Worm (Caenorhabditis elegans): ENCODE data around the gene JC8.7.

The JC8.7 gene

DNA sequence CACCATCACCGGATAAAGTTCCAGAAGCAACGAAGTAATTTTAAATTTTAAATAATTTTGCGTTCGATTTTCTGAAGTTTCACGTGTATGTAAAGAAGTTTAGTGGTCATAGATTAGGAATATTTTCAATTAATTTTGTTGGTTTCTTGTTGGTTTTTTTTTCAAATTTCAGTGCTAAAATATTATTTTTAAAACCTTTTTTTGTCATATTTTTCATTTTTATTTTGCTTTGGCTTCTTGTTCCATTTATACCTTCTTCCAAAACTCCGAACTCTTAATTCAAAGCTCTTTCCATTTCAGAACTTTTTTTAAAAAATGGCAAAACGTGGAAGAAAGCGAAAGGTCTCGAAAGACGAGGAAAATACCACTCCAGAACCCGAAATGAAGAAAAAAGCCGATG lies at the start of gene JC8.7:
TSS of gene JC8.7 (plus strand) at position 301 of the 400 bp plus-strand sequence.
- TF ChIP-seq egl-44 (GFP tag; IDR thresholded peaks at IDR 0.05), result no peak
- no peak for TF ChIP-seq Y53F4B.3 (GFP tag; IDR thresholded peaks at IDR 0.05)
- no peak for TF ChIP-seq C06A6.2 (GFP tag; conservative IDR thresholded peaks at IDR 0.05)
- TF ChIP-seq madf-6 (GFP tag; IDR thresholded peaks at IDR 0.05), result no peak
- no peak for TF ChIP-seq D2030.7 (GFP tag; IDR thresholded peaks at IDR 0.05)
- TF ChIP-seq F33H1.4 (GFP tag; IDR thresholded peaks at IDR 0.05), result no peak
- no peak for TF ChIP-seq Y53G8AR.9 (GFP tag; conservative IDR thresholded peaks at IDR 0.05)
- no peak for TF ChIP-seq lag-1 (GFP tag; IDR thresholded peaks at IDR 0.05)
- no peak for TF ChIP-seq F57C9.4 (tag; optimal IDR thresholded peaks at IDR 0.05)
- TF ChIP-seq rec-8 (tag; optimal IDR thresholded peaks at IDR 0.05), result no peak

DNA sequence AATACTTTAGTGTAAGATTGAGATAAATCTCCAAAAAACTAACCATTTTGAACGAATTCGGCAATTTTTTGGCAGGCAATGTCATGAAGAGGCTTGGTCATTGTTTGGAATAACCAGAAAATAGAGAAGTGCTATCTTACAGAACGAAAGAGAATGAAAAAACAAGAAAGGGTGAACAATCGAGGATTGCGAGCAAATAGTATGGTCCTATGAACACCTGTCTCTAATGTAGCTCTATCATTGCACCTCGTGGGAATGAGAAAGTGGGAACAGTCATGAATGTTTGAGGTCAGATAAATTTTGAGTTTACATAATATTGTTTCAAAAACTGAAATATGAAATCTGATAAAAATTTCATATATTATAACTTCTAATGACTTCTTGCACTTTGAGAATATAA lies 49.8 kb upstream of the JC8.7 start, which contains the start of gene C48D1.1:
TSS of gene C48D1.1 (minus strand) at position 101 of the 400 bp plus-strand sequence.
- no peak for TF ChIP-seq F10E7.11 (tag; optimal IDR thresholded peaks at IDR 0.05)
- no peak for TF ChIP-seq B0261.1 (tag; optimal IDR thresholded peaks at IDR 0.05)
- TF ChIP-seq ztf-6 (GFP tag; IDR thresholded peaks at IDR 0.05), result no peak
- TF ChIP-seq egrh-3 (GFP tag; IDR thresholded peaks at IDR 0.05), result no peak
- no peak for TF ChIP-seq madf-8 (GFP tag; conservative IDR thresholded peaks at IDR 0.05)
- no peak for TF ChIP-seq nhr-80 (tag; optimal IDR thresholded peaks at IDR 0.05)
- TF ChIP-seq hlh-12 (tag; optimal IDR thresholded peaks at IDR 0.05), result no peak
- no peak for TF ChIP-seq F39B2.1 (GFP tag; IDR thresholded peaks at IDR 0.05)
- no peak for TF ChIP-seq F57C9.4 (tag; optimal IDR thresholded peaks at IDR 0.05)
- no peak for TF ChIP-seq ztf-3 (GFP tag; optimal IDR thresholded peaks at IDR 0.05)
- no peak for TF ChIP-seq attf-5 (GFP tag; optimal IDR thresholded peaks at IDR 0.05)
- no peak for TF ChIP-seq ama-1 (optimal IDR thresholded peaks at IDR 0.05)
- TF ChIP-seq ama-1 (GFP tag; optimal IDR thresholded peaks at IDR 0.05), result no peak
- TF ChIP-seq hmg-1.2 (GFP tag; IDR thresholded peaks at IDR 0.05), result no peak
- TF ChIP-seq lin-35 (GFP tag; optimal IDR thresholded peaks at IDR 0.05), result no peak
- no peak for TF ChIP-seq die-1 (tag; optimal IDR thresholded peaks at IDR 0.05)

DNA sequence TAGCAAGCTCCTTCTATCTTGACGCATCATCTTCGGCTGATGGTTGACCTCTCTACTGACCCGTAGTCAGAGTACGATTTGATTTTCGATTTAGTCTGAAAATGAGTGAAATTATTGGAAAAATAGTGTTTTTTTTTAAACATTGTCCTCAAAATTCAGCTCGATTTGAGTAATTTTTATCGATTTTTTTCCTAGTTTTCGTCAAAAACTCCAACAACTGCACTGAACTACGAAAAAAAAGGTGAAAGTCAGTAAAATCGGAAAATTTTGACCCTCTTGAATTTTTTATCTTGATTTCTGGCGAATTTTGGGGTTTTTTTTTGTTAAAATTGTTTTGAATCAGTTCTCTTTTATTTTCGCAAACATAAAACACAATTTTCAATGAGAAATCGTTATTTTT lies 43.0 kb upstream of the JC8.7 start, which contains the start of gene ced-3:
TSS of gene ced-3 (minus strand) at position 101 of the 400 bp plus-strand sequence.
- TF ChIP-seq zim-3 (tag; optimal IDR thresholded peaks at IDR 0.05) (no peak), snpc-1.1 (tag; optimal IDR thresholded peaks at IDR 0.05; ENCODE audit: insufficient read depth) (no peak), madf-6 (GFP tag; IDR thresholded peaks at IDR 0.05) (no peak), Y53F4B.3 (GFP tag; IDR thresholded peaks at IDR 0.05) (no peak), mes-4 (tag; optimal IDR thresholded peaks at IDR 0.05) (no peak), lin-26 (GFP tag; IDR thresholded peaks at IDR 0.05) (no peak), F37B4.10 (GFP tag; IDR thresholded peaks at IDR 0.05) (no peak), C17E4.6 (GFP tag; IDR thresholded peaks at IDR 0.05) (no peak), pbrm-1 (GFP tag; IDR thresholded peaks at IDR 0.05) (no peak), T26A5.8 (tag; optimal IDR thresholded peaks at IDR 0.05) (no peak), sea-2 (GFP tag; IDR thresholded peaks at IDR 0.05) (no peak), F49E8.2 (tag; optimal IDR thresholded peaks at IDR 0.05; ENCODE audit: insufficient read depth) (no peak), madf-3 (GFP tag; IDR thresholded peaks at IDR 0.05) (no peak), lin-54 (GFP tag; optimal IDR thresholded peaks at IDR 0.05) (no peak), nfya-1 (tag; optimal IDR thresholded peaks at IDR 0.05; ENCODE audit: borderline replicate concordance, insufficient read depth) (no peak)
